Fruit fly (Drosophila melanogaster) whole organism, embryonic: ENCODE results near the gene PGRP-LA.
A peak's percentile ranks its signal among the peaks of the same experiment; 100 is the strongest.

Source experiments
- CG10543 ChIP-seq: fragments of 200-800 bp; sonication (Bioruptor generic); optimal IDR thresholded peaks from 3 replicates; lab custom pipeline; 2017; ENCODE audit warnings: missing biosample characterization, mild to moderate bottlenecking, missing genetic modification characterization, moderate library complexity
- CG12104 ChIP-seq: fragments of 200-800 bp; sonication (Bioruptor generic); optimal IDR thresholded peaks from 3 replicates; lab custom pipeline; 2016; ENCODE audit warnings: missing biosample characterization, missing genetic modification characterization
- CG12659 ChIP-seq: fragments of 200-800 bp; sonication (Bioruptor generic); optimal IDR thresholded peaks from 3 replicates; lab custom pipeline; 2017; ENCODE audit warnings: mild to moderate bottlenecking, missing biosample characterization, missing genetic modification reagents, missing genetic modification characterization
- CG12769 ChIP-seq: fragments of 200-800 bp; sonication (Bioruptor generic); optimal IDR thresholded peaks from 2 replicates; lab custom pipeline; 2019; ENCODE audit warnings: missing biosample characterization, mild to moderate bottlenecking, missing genetic modification characterization, moderate library complexity
- CG14014 ChIP-seq: fragments of 200-800 bp; sonication (Bioruptor generic); IDR thresholded peaks from 2 replicates; pipeline ENCODE4 v1.3.6; 2022; ENCODE audit warnings: missing biosample characterization, missing genetic modification characterization
- CG15073 ChIP-seq: fragments of 200-800 bp; sonication (Bioruptor generic); optimal IDR thresholded peaks from 2 replicates; lab custom pipeline; 2016; ENCODE audit warnings: missing biosample characterization, missing genetic modification characterization
- CG17328 ChIP-seq: fragments of 200-800 bp; sonication (Bioruptor generic); IDR thresholded peaks from 2 replicates; pipeline ENCODE4 v1.3.6; 2022; ENCODE audit warnings: missing biosample characterization, missing genetic modification characterization
- CG17829 ChIP-seq: fragments of 200-800 bp; optimal IDR thresholded peaks from 2 replicates; lab custom pipeline; 2019; ENCODE audit warnings: missing biosample characterization, mild to moderate bottlenecking, missing genetic modification characterization, moderate library complexity
- CG18599 ChIP-seq: fragments of 200-800 bp; sonication (Bioruptor generic); optimal IDR thresholded peaks from 3 replicates; lab custom pipeline; 2017; ENCODE audit warnings: missing biosample characterization, missing genetic modification characterization, mild to moderate bottlenecking, moderate library complexity, missing genetic modification reagents
- CG32767 ChIP-seq: fragments of 200-800 bp; sonication (Bioruptor generic); IDR thresholded peaks from 2 replicates; pipeline ENCODE4 v1.3.6; 2022; ENCODE audit warnings: missing biosample characterization, missing genetic modification characterization
- CG3995 ChIP-seq: fragments of 200-800 bp; sonication (Bioruptor generic); optimal IDR thresholded peaks from 3 replicates; lab custom pipeline; 2016; ENCODE audit warnings: missing biosample characterization, missing genetic modification characterization
- CG8281 ChIP-seq: fragments of 200-800 bp; sonication (Bioruptor generic); optimal IDR thresholded peaks from 2 replicates; lab custom pipeline; 2018; ENCODE audit warnings: missing biosample characterization, mild to moderate bottlenecking, missing genetic modification characterization, moderate library complexity
- CG8924 ChIP-seq: fragments of 200-800 bp; optimal IDR thresholded peaks from 3 replicates; lab custom pipeline; 2019; ENCODE audit warnings: missing biosample characterization, mild to moderate bottlenecking, missing genetic modification characterization, moderate library complexity
- CG9437 ChIP-seq: fragments of 200-800 bp; sonication (Bioruptor generic); optimal IDR thresholded peaks from 2 replicates; lab custom pipeline; 2018; ENCODE audit warnings: missing biosample characterization, mild to moderate bottlenecking, missing genetic modification characterization
- CTCF ChIP-seq: fragments of 200-800 bp; sonication (Bioruptor generic); optimal IDR thresholded peaks from 2 replicates; lab custom pipeline; 2017; ENCODE audit warnings: missing biosample characterization, mild to moderate bottlenecking, missing genetic modification characterization, moderate library complexity
- CoRest ChIP-seq: fragments of 200-800 bp; sonication (Bioruptor generic); optimal IDR thresholded peaks from 3 replicates; lab custom pipeline; 2018; ENCODE audit warnings: missing biosample characterization, mild to moderate bottlenecking, missing genetic modification characterization, moderate library complexity
- Dad ChIP-seq: fragments of 200-800 bp; sonication (Bioruptor generic); optimal IDR thresholded peaks from 3 replicates; lab custom pipeline; 2016; ENCODE audit warnings: missing biosample characterization, missing genetic modification characterization
- Ets97D ChIP-seq: fragments of 200-800 bp; sonication (Bioruptor generic); optimal IDR thresholded peaks from 3 replicates; lab custom pipeline; 2016; ENCODE audit warnings: missing biosample characterization, missing genetic modification characterization
- HLH3B ChIP-seq: fragments of 200-800 bp; sonication (Bioruptor generic); IDR thresholded peaks from 2 replicates; pipeline ENCODE4 v1.3.6; 2022; ENCODE audit warnings: missing biosample characterization, missing genetic modification characterization
- MBD-R2 ChIP-seq: fragments of 200-800 bp; sonication (Bioruptor generic); IDR thresholded peaks from 2 replicates; pipeline ENCODE4 v1.3.6; 2022; ENCODE audit warnings: missing biosample characterization, missing genetic modification characterization
- MESR4 ChIP-seq: fragments of 200-800 bp; sonication (Bioruptor generic); optimal IDR thresholded peaks from 2 replicates; lab custom pipeline; 2018; ENCODE audit warnings: missing biosample characterization, mild to moderate bottlenecking, missing genetic modification characterization, moderate library complexity
- Med ChIP-seq: fragments of 200-800 bp; sonication (Bioruptor generic); peaks from one replicate; lab custom pipeline; 2016; ENCODE audit warnings: missing biosample characterization, missing genetic modification characterization, mild to moderate bottlenecking, inconsistent platforms, moderate library complexity
- Mrtf ChIP-seq: fragments of 200-800 bp; sonication (Bioruptor generic); IDR thresholded peaks from 3 replicates; pipeline ENCODE4 v1.3.6; 2022; ENCODE audit warnings: missing biosample characterization, missing genetic modification characterization
- Oaz ChIP-seq: fragments of 200-800 bp; sonication (Bioruptor generic); IDR thresholded peaks from 2 replicates; pipeline ENCODE4 v1.3.6; 2022; ENCODE audit warnings: missing biosample characterization, missing genetic modification characterization
- PHDP ChIP-seq: fragments of 200-800 bp; sonication (Bioruptor generic); optimal IDR thresholded peaks from 3 replicates; lab custom pipeline; 2018; ENCODE audit warnings: missing biosample characterization, mild to moderate bottlenecking, missing genetic modification characterization, moderate library complexity
- Sin3A ChIP-seq: fragments of >200 bp; optimal IDR thresholded peaks from 2 replicates; lab custom pipeline; 2018
- Ssrp ChIP-seq: fragments of 200-800 bp; sonication (Bioruptor generic); optimal IDR thresholded peaks from 2 replicates; lab custom pipeline; 2018; ENCODE audit warnings: missing biosample characterization, mild to moderate bottlenecking, missing genetic modification characterization, moderate library complexity
- Tbp ChIP-seq: fragments of >200 bp; optimal IDR thresholded peaks from 2 replicates; lab custom pipeline; 2018; ENCODE audit warnings: missing biosample characterization, missing genetic modification characterization
- Trl ChIP-seq, 3 experiments: fragments of >200 bp in 2 of 3; fragments of 200-800 bp in 1 of 3; sonication (Bioruptor generic) in 1 of 3; optimal IDR thresholded peaks; 2 replicates in 1 of 3; 3 replicates in 2 of 3; lab custom pipeline; 2016 to 2017; ENCODE audit warnings: missing biosample characterization in 1 of 3, missing genetic modification characterization in 1 of 3
- aop ChIP-seq: fragments of 200-800 bp; sonication (Bioruptor generic); IDR thresholded peaks from 2 replicates; pipeline ENCODE4 v1.3.6; 2022; ENCODE audit warnings: missing biosample characterization, missing genetic modification characterization
- ato ChIP-seq: fragments of 200-800 bp; sonication (Bioruptor generic); IDR thresholded peaks from 2 replicates; pipeline ENCODE4 v1.3.6; 2022; ENCODE audit warnings: missing biosample characterization, missing genetic modification characterization; ENCODE audit not compliant: partially characterized antibody
- bcd ChIP-seq: fragments of 200-800 bp; sonication (Bioruptor generic); optimal IDR thresholded peaks from 2 replicates; lab custom pipeline; 2017; ENCODE audit warnings: missing biosample characterization, mild to moderate bottlenecking, missing genetic modification characterization
- cg ChIP-seq: fragments of 200-800 bp; sonication (Bioruptor generic); optimal IDR thresholded peaks from 3 replicates; lab custom pipeline; 2019; ENCODE audit warnings: missing biosample characterization, mild to moderate bottlenecking, missing genetic modification characterization, moderate library complexity
- eyg ChIP-seq: fragments of 200-800 bp; sonication (Bioruptor generic); optimal IDR thresholded peaks from 3 replicates; lab custom pipeline; 2016; ENCODE audit warnings: missing biosample characterization, missing genetic modification characterization
- fru ChIP-seq: fragments of >200 bp; optimal IDR thresholded peaks from 2 replicates; lab custom pipeline; 2017
- gro ChIP-seq: fragments of 200-800 bp; sonication (Bioruptor generic); optimal IDR thresholded peaks from 2 replicates; lab custom pipeline; 2016; ENCODE audit warnings: missing biosample characterization, missing genetic modification characterization
- kni ChIP-seq: fragments of 200-800 bp; sonication (Bioruptor generic); optimal IDR thresholded peaks from 3 replicates; lab custom pipeline; 2017; ENCODE audit warnings: mild to moderate bottlenecking, missing biosample characterization, missing genetic modification reagents, missing genetic modification characterization
- lbe ChIP-seq: fragments of 200-800 bp; sonication (Bioruptor generic); optimal IDR thresholded peaks from 2 replicates; lab custom pipeline; 2016; ENCODE audit warnings: missing biosample characterization, mild to moderate bottlenecking, missing genetic modification characterization
- nom ChIP-seq: fragments of 200-800 bp; sonication (Bioruptor generic); optimal IDR thresholded peaks from 2 replicates; lab custom pipeline; 2017; ENCODE audit warnings: missing biosample characterization, missing genetic modification characterization, mild to moderate bottlenecking, moderate library complexity, missing genetic modification reagents
- psq ChIP-seq: fragments of 200-800 bp; sonication (Bioruptor generic); optimal IDR thresholded peaks from 2 replicates; lab custom pipeline; 2017; ENCODE audit warnings: missing biosample characterization, missing genetic modification characterization
- usp ChIP-seq: fragments of >200 bp; optimal IDR thresholded peaks from 2 replicates; lab custom pipeline; 2017; ENCODE audit warnings: missing biosample characterization, missing genetic modification characterization
- wor ChIP-seq: fragments of 200-800 bp; sonication (Bioruptor generic); IDR thresholded peaks from 2 replicates; pipeline ENCODE4 v1.3.6; 2022; ENCODE audit warnings: missing biosample characterization, missing genetic modification characterization
- z ChIP-seq: fragments of 200-800 bp; sonication (Bioruptor generic); IDR thresholded peaks from 3 replicates; pipeline ENCODE4 v1.3.6; 2022; ENCODE audit warnings: missing biosample characterization, missing genetic modification characterization

Gene PGRP-LA

dm6 chr3L:9335711-9336110 lies 1.6 kb downstream of the PGRP-LA start (continued):
- no peak for TF ChIP-seq lbe (GFP tag; lab: Kevin White, UChicago)
- TF ChIP-seq CG10543, result peak; percentile 24
- TF ChIP-seq CG17328 (GFP tag; lab: Robert Waterston, UW), result no peak
- TF ChIP-seq eyg, result no peak
- no peak for TF ChIP-seq Sin3A (lab: Kevin White, UChicago)
- TF ChIP-seq PHDP (tag; lab: Kevin White, UChicago), result no peak
- TF ChIP-seq fru (lab: Kevin White, UChicago), result no peak
- TF ChIP-seq z (GFP tag; lab: Robert Waterston, UW), result no peak
- peak; percentile 47 for TF ChIP-seq CG9437 (GFP tag; lab: Kevin White, UChicago)
- TF ChIP-seq CoRest, result no peak
- no peak for TF ChIP-seq Dad
- TF ChIP-seq nom (GFP tag; lab: Kevin White, UChicago), result peak; percentile 63
- TF ChIP-seq CG12104 (GFP tag; lab: Kevin White, UChicago), result no peak
- TF ChIP-seq HLH3B (GFP tag; lab: Robert Waterston, UW), result 0 out of 2 replicates have a peak, but pooled peaks have one; percentile 37
- TF ChIP-seq CG17829, result no peak
- TF ChIP-seq CG32767 (GFP tag; lab: Robert Waterston, UW), result no peak

- TF ChIP-seq CG8281 (tag; lab: Kevin White, UChicago), result no peak
- TF ChIP-seq cg (GFP tag; lab: Kevin White, UChicago), result peak; percentile 49
- TF ChIP-seq Med (GFP tag; lab: Kevin White, UChicago), result peak; percentile 50
- peak; percentile 34 for TF ChIP-seq nom (GFP tag; lab: Kevin White, UChicago)
- no peak for TF ChIP-seq Ets97D (GFP tag; lab: Kevin White, UChicago)
- no peak for TF ChIP-seq usp (GFP tag; lab: Kevin White, UChicago)
- TF ChIP-seq wor (GFP tag; lab: Robert Waterston, UW), result no peak
- no peak for TF ChIP-seq CG15073
- no peak for TF ChIP-seq CG18599 (GFP tag; lab: Kevin White, UChicago)
- no peak for TF ChIP-seq Ssrp (tag; lab: Kevin White, UChicago)
- peak; percentile 7 to 32 for TF ChIP-seq Trl (optimal IDR thresholded peaks at IDR 0.05; lab: Kevin White, UChicago)
- TF ChIP-seq Trl (GFP tag; optimal IDR thresholded peaks at IDR 0.05; lab: Kevin White, UChicago), result no peak
- TF ChIP-seq CG3995, result peak; percentile 27
- TF ChIP-seq CG12769 (tag; lab: Kevin White, UChicago), result peak; percentile 63
- TF ChIP-seq CG8924, result no peak
Observed at dm6 chr3L:9337942-9338468, 3.9 kb downstream of the PGRP-LA start.

- no peak for TF ChIP-seq Tbp
- TF ChIP-seq CTCF (GFP tag; lab: Kevin White, UChicago), result no peak
- no peak for TF ChIP-seq CG12659
- no peak for TF ChIP-seq CG14014 (GFP tag; lab: Robert Waterston, UW)
- TF ChIP-seq gro (GFP tag; lab: Kevin White, UChicago), result no peak
- TF ChIP-seq aop (GFP tag; lab: Robert Waterston, UW), result no peak
- TF ChIP-seq psq, result no peak
- no peak for TF ChIP-seq kni (GFP tag; lab: Kevin White, UChicago)
- no peak for TF ChIP-seq ato (GFP tag; lab: Robert Waterston, UW)
- TF ChIP-seq MBD-R2, result no peak
- TF ChIP-seq Oaz (GFP tag; lab: Robert Waterston, UW), result no peak
- TF ChIP-seq MESR4, result no peak
- no peak for TF ChIP-seq bcd (GFP tag; lab: Kevin White, UChicago)
- no peak for TF ChIP-seq Mrtf
Observed at dm6 chr3L:9338510-9338909, 4.4 kb downstream of the PGRP-LA start, which contains the start of gene PGRP-LC. PGRP-LC (plus strand) TSS chr3L:9338810.
